Fruit fly (Drosophila melanogaster) whole organism, prepupa: ENCODE data around the gene Prosalpha3T.

Source experiments
- CG10631 ChIP-seq: fragments of 200-800 bp; sonication (Bioruptor generic); optimal IDR thresholded peaks from 2 replicates; lab custom pipeline; 2016; ENCODE audit warnings: missing biosample characterization, missing genetic modification characterization
- CG10669 ChIP-seq: fragments of 200-800 bp; sonication (Bioruptor generic); optimal IDR thresholded peaks from 3 replicates; lab custom pipeline; 2018; ENCODE audit warnings: missing biosample characterization, mild to moderate bottlenecking, missing genetic modification characterization, moderate library complexity
- CG11294 ChIP-seq: fragments of 200-800 bp; sonication (Bioruptor generic); IDR thresholded peaks from 2 replicates; pipeline ENCODE4 v1.3.6; 2022; ENCODE audit warnings: missing biosample characterization, missing genetic modification characterization
- CG11762 ChIP-seq: fragments of 200-800 bp; sonication (Bioruptor generic); optimal IDR thresholded peaks from 3 replicates; lab custom pipeline; 2016; ENCODE audit warnings: missing biosample characterization, missing genetic modification characterization; ENCODE audit not compliant: insufficient read depth
- CG11902 ChIP-seq: fragments of 200-800 bp; sonication (Bioruptor generic); optimal IDR thresholded peaks from 3 replicates; lab custom pipeline; 2016; ENCODE audit warnings: missing biosample characterization, missing genetic modification characterization
- CG1621 ChIP-seq: fragments of 200-800 bp; sonication (Bioruptor generic); optimal IDR thresholded peaks from 3 replicates; lab custom pipeline; 2018; ENCODE audit warnings: missing biosample characterization, mild to moderate bottlenecking, missing genetic modification characterization
- CG3032 ChIP-seq: fragments of 200-800 bp; optimal IDR thresholded peaks from 2 replicates; lab custom pipeline; 2019; ENCODE audit warnings: missing biosample characterization, mild to moderate bottlenecking, missing genetic modification characterization, moderate library complexity
- CG31627 ChIP-seq: fragments of 200-800 bp; sonication (Bioruptor generic); optimal IDR thresholded peaks from 3 replicates; lab custom pipeline; 2016; ENCODE audit warnings: missing biosample characterization, missing genetic modification characterization
- CG32006 ChIP-seq: fragments of 200-800 bp; sonication (Bioruptor generic); optimal IDR thresholded peaks from 3 replicates; lab custom pipeline; 2017; ENCODE audit warnings: missing biosample characterization, mild to moderate bottlenecking, missing genetic modification characterization
- CG6163 ChIP-seq: fragments of 200-800 bp; sonication (Bioruptor generic); IDR thresholded peaks from 3 replicates; pipeline ENCODE4 v1.3.6; 2022; ENCODE audit warnings: missing biosample characterization, missing genetic modification characterization
- CG6276 ChIP-seq: fragments of 200-800 bp; sonication (Bioruptor generic); optimal IDR thresholded peaks from 2 replicates; lab custom pipeline; 2017; ENCODE audit warnings: missing biosample characterization, mild to moderate bottlenecking, missing genetic modification characterization
- CG6792 ChIP-seq: fragments of 200-800 bp; sonication (Bioruptor generic); optimal IDR thresholded peaks from 3 replicates; lab custom pipeline; 2016; ENCODE audit warnings: missing biosample characterization, missing genetic modification characterization
- CG6808 ChIP-seq: fragments of 200-800 bp; sonication (Bioruptor generic); optimal IDR thresholded peaks from 3 replicates; lab custom pipeline; 2017; ENCODE audit warnings: missing biosample characterization, missing genetic modification characterization, mild to moderate bottlenecking, moderate library complexity, missing genetic modification reagents
- CG6854 ChIP-seq: fragments of 200-800 bp; sonication (Bioruptor generic); optimal IDR thresholded peaks from 2 replicates; lab custom pipeline; 2017; ENCODE audit warnings: missing biosample characterization, mild to moderate bottlenecking, missing genetic modification characterization
- CG7368 ChIP-seq: fragments of 200-800 bp; sonication (Bioruptor generic); optimal IDR thresholded peaks from 3 replicates; lab custom pipeline; 2016; ENCODE audit warnings: missing biosample characterization, missing genetic modification characterization
- CG8319 ChIP-seq: fragments of 200-800 bp; sonication (Bioruptor generic); optimal IDR thresholded peaks from 3 replicates; lab custom pipeline; 2016; ENCODE audit warnings: missing biosample characterization, missing genetic modification characterization
- CG9139 ChIP-seq: fragments of 200-800 bp; sonication (Bioruptor generic); optimal IDR thresholded peaks from 3 replicates; lab custom pipeline; 2017; ENCODE audit warnings: missing biosample characterization, mild to moderate bottlenecking, missing genetic modification characterization
- Eip78C ChIP-seq: fragments of 200-800 bp; sonication (Bioruptor generic); peaks from one replicate; lab custom pipeline; 2016; ENCODE audit warnings: missing biosample characterization, missing genetic modification characterization
- Ets21C ChIP-seq: fragments of 200-800 bp; sonication (Bioruptor generic); optimal IDR thresholded peaks from 3 replicates; lab custom pipeline; 2016; ENCODE audit warnings: missing biosample characterization, missing genetic modification characterization
- Ets96B ChIP-seq: fragments of 200-800 bp; optimal IDR thresholded peaks from 2 replicates; lab custom pipeline; 2019; ENCODE audit warnings: missing biosample characterization, mild to moderate bottlenecking, missing genetic modification characterization, moderate library complexity
- Gug ChIP-seq: fragments of 200-800 bp; sonication (Bioruptor generic); IDR thresholded peaks from 2 replicates; pipeline ENCODE4 v1.3.6; 2022; ENCODE audit warnings: missing biosample characterization, missing genetic modification characterization
- Hr4 ChIP-seq: fragments of 200-800 bp; sonication (Bioruptor generic); optimal IDR thresholded peaks from 3 replicates; lab custom pipeline; 2016; ENCODE audit warnings: missing biosample characterization, missing genetic modification characterization
- OdsH ChIP-seq: fragments of 200-800 bp; sonication (Bioruptor generic); optimal IDR thresholded peaks from 3 replicates; lab custom pipeline; 2016; ENCODE audit warnings: missing biosample characterization, missing genetic modification characterization
- Smox ChIP-seq: fragments of 200-800 bp; sonication (Bioruptor generic); optimal IDR thresholded peaks from 3 replicates; lab custom pipeline; 2016; ENCODE audit warnings: missing biosample characterization, missing genetic modification characterization
- Sox14 ChIP-seq: fragments of 200-800 bp; sonication (Bioruptor generic); optimal IDR thresholded peaks from 3 replicates; lab custom pipeline; 2016; ENCODE audit warnings: missing biosample characterization, missing genetic modification characterization
- achi ChIP-seq: fragments of 200-800 bp; sonication (Bioruptor generic); optimal IDR thresholded peaks from 3 replicates; lab custom pipeline; 2016; ENCODE audit warnings: missing biosample characterization, missing genetic modification characterization
- acj6 ChIP-seq: fragments of 200-800 bp; sonication (Bioruptor generic); optimal IDR thresholded peaks from 3 replicates; lab custom pipeline; 2016; ENCODE audit warnings: missing biosample characterization, missing genetic modification characterization
- dsx ChIP-seq: fragments of 200-800 bp; optimal IDR thresholded peaks from 3 replicates; lab custom pipeline; 2019; ENCODE audit warnings: missing biosample characterization, mild to moderate bottlenecking, missing genetic modification characterization, moderate library complexity; ENCODE audit not compliant: poor library complexity, severe bottlenecking
- eg ChIP-seq: fragments of 200-800 bp; sonication (Bioruptor generic); IDR thresholded peaks from 3 replicates; pipeline ENCODE4 v1.3.6; 2022; ENCODE audit warnings: missing biosample characterization, missing genetic modification characterization
- fd59A ChIP-seq: fragments of 200-800 bp; sonication (Bioruptor generic); optimal IDR thresholded peaks from 2 replicates; lab custom pipeline; 2017; ENCODE audit warnings: missing biosample characterization, mild to moderate bottlenecking, missing genetic modification characterization, missing genetic modification reagents
- fd85E ChIP-seq: fragments of 200-800 bp; sonication (Bioruptor generic); optimal IDR thresholded peaks from 3 replicates; lab custom pipeline; 2016; ENCODE audit warnings: missing biosample characterization, missing genetic modification characterization
- fkh ChIP-seq: fragments of 200-800 bp; sonication (Bioruptor generic); optimal IDR thresholded peaks from 3 replicates; lab custom pipeline; 2017; ENCODE audit warnings: missing biosample characterization, mild to moderate bottlenecking, missing genetic modification characterization, moderate library complexity
- lz ChIP-seq: fragments of 200-800 bp; sonication (Bioruptor generic); optimal IDR thresholded peaks from 3 replicates; lab custom pipeline; 2016; ENCODE audit warnings: missing biosample characterization, missing genetic modification characterization
- net ChIP-seq: fragments of 200-800 bp; sonication (Bioruptor generic); optimal IDR thresholded peaks from 3 replicates; lab custom pipeline; 2016; ENCODE audit warnings: missing biosample characterization, missing genetic modification characterization
- pdm3 ChIP-seq: fragments of 200-800 bp; sonication (Bioruptor generic); optimal IDR thresholded peaks from 3 replicates; lab custom pipeline; 2016; ENCODE audit warnings: missing biosample characterization, missing genetic modification characterization
- svp ChIP-seq: fragments of 200-800 bp; sonication (Bioruptor generic); peaks from one replicate; lab custom pipeline; 2016; ENCODE audit warnings: missing biosample characterization, missing genetic modification characterization
- topi ChIP-seq: fragments of 200-800 bp; sonication (Bioruptor generic); optimal IDR thresholded peaks from 3 replicates; lab custom pipeline; 2016; ENCODE audit warnings: missing biosample characterization, missing genetic modification characterization
- vri ChIP-seq: fragments of 200-800 bp; sonication (Bioruptor generic); optimal IDR thresholded peaks from 3 replicates; lab custom pipeline; 2016; ENCODE audit warnings: missing biosample characterization, mild to moderate bottlenecking, missing genetic modification characterization

The Prosalpha3T gene

dm6 chr3R:31119854-31120423 lies 3.3 kb downstream of the Prosalpha3T start:
- TF ChIP-seq CG6276 (GFP tag; lab: Kevin White, UChicago) (no peak), vri (no peak), CG7368 (GFP tag; lab: Kevin White, UChicago) (no peak)
- TF ChIP-seq, all 60 proteins: peak for 0

dm6 chr3R:31109126-31109525 lies 14.1 kb downstream of the Prosalpha3T start, which contains the start of gene Mayo:
Mayo (minus strand) TSS chr3R:31109191.
- no peak for TF ChIP-seq eg
- TF ChIP-seq fkh (GFP tag; lab: Kevin White, UChicago): peak; percentile 66
- TF ChIP-seq CG6792 (GFP tag; lab: Kevin White, UChicago): no peak

dm6 chr3R:31101069-31101468 lies 22.1 kb downstream of the Prosalpha3T start, which contains the start of gene CG15553:
CG15553 (minus strand) TSS chr3R:31101169.
- TF ChIP-seq CG1621 (tag; lab: Kevin White, UChicago) (no peak), acj6 (no peak), dsx (GFP tag; lab: Kevin White, UChicago) (no peak), pdm3 (GFP tag; lab: Kevin White, UChicago) (no peak), Gug (GFP tag; lab: Robert Waterston, UW) (no peak), achi (GFP tag; lab: Kevin White, UChicago) (no peak), Ets96B (tag; lab: Kevin White, UChicago) (no peak), Hr4 (GFP tag; lab: Kevin White, UChicago) (no peak), svp (GFP tag; lab: Kevin White, UChicago) (no peak), CG6163 (GFP tag; lab: Robert Waterston, UW) (no peak)

dm6 chr3R:31097221-31097620 lies 26.0 kb downstream of the Prosalpha3T start, which contains the start of gene CG11317:
CG11317 (minus strand) TSS chr3R:31097321.
- TF ChIP-seq svp (GFP tag; lab: Kevin White, UChicago): no peak
- no peak for TF ChIP-seq CG11762 (GFP tag; lab: Kevin White, UChicago)
- TF ChIP-seq CG10631 (GFP tag; lab: Kevin White, UChicago): no peak
- TF ChIP-seq CG9139 (GFP tag; lab: Kevin White, UChicago): no peak
- TF ChIP-seq, all 60 proteins: peak for 0

- TF ChIP-seq CG3032: no peak
- no peak for TF ChIP-seq Ets21C (GFP tag; lab: Kevin White, UChicago)
- TF ChIP-seq CG6808 (GFP tag; lab: Kevin White, UChicago): no peak
- TF ChIP-seq CG8319 (GFP tag; lab: Kevin White, UChicago): no peak
- peak; percentile 14 for TF ChIP-seq svp (GFP tag; lab: Kevin White, UChicago)
- TF ChIP-seq CG6276 (GFP tag; lab: Kevin White, UChicago): no peak
- no peak for TF ChIP-seq CG9139 (GFP tag; lab: Kevin White, UChicago)
- no peak for TF ChIP-seq dsx (GFP tag; lab: Kevin White, UChicago)
- TF ChIP-seq CG10669 (GFP tag; lab: Kevin White, UChicago): no peak
Measured at dm6 chr3R:31089985-31090384, 33.2 kb downstream of the Prosalpha3T start.

dm6 chr3R:31086394-31086793 lies 36.8 kb downstream of the Prosalpha3T start:
- TF ChIP-seq CG6854 (GFP tag; lab: Kevin White, UChicago): no peak
- TF ChIP-seq fd85E (GFP tag; lab: Kevin White, UChicago): no peak
- TF ChIP-seq CG6276 (GFP tag; lab: Kevin White, UChicago): no peak
- no peak for TF ChIP-seq Sox14 (GFP tag; lab: Kevin White, UChicago)
- no peak for TF ChIP-seq CG11902
- TF ChIP-seq CG31627 (GFP tag; lab: Kevin White, UChicago): peak; percentile 1
- no peak for TF ChIP-seq dsx (GFP tag; lab: Kevin White, UChicago)
- TF ChIP-seq eg: peak; percentile 15; the same call in 1 of the 3 replicates
- TF ChIP-seq achi (GFP tag; lab: Kevin White, UChicago): no peak
- TF ChIP-seq topi (GFP tag; lab: Kevin White, UChicago): no peak
- no peak for TF ChIP-seq net (GFP tag; lab: Kevin White, UChicago)
- TF ChIP-seq CG6163 (GFP tag; lab: Robert Waterston, UW): 0 out of 3 replicates have a peak, but pooled peaks have one; percentile 9
- TF ChIP-seq OdsH (GFP tag; lab: Kevin White, UChicago): no peak
- no peak for TF ChIP-seq CG3032
- TF ChIP-seq Gug (GFP tag; lab: Robert Waterston, UW): no peak
- TF ChIP-seq lz: no peak
- TF ChIP-seq CG1621 (tag; lab: Kevin White, UChicago): no peak
- peak; percentile 9 for TF ChIP-seq CG32006 (GFP tag; lab: Kevin White, UChicago)
- peak; percentile 19 for TF ChIP-seq Eip78C
- peak; percentile 46 for TF ChIP-seq fkh (GFP tag; lab: Kevin White, UChicago)
- no peak for TF ChIP-seq Smox (GFP tag; lab: Kevin White, UChicago)
- no peak for TF ChIP-seq fd59A (GFP tag; lab: Kevin White, UChicago)
- TF ChIP-seq CG11294 (GFP tag; lab: Robert Waterston, UW): peak; percentile 8; the same call in 1 of the 2 replicates
